Worm (Caenorhabditis elegans) whole organism, young adult: ENCODE results near the gene lin-40.

Experiments used
- B0336.3 ChIP-seq: fragments of 200-800 bp; sonication (Bioruptor generic); IDR thresholded peaks from 2 replicates; pipeline ENCODE4 v1.3.6; 2022; ENCODE audit warnings: missing genetic modification characterization, missing compliant biosample characterization
- C06A6.2 ChIP-seq: fragments of 200-800 bp; sonication (Bioruptor generic); conservative IDR thresholded peaks from 2 replicates; pipeline ENCODE4 v1.3.6; 2022; ENCODE audit warnings: missing genetic modification characterization, missing compliant biosample characterization
- C17E4.6 ChIP-seq: fragments of 200-800 bp; sonication (Bioruptor generic); IDR thresholded peaks from 2 replicates; pipeline ENCODE4 v1.3.6; 2022; ENCODE audit warnings: missing genetic modification reagents, missing genetic modification characterization, missing compliant biosample characterization
- F22D6.2 ChIP-seq: sonication (generic microtip); optimal IDR thresholded peaks from 2 replicates; lab custom pipeline; 2016; ENCODE audit warnings: mild to moderate bottlenecking, missing genetic modification characterization, missing compliant biosample characterization
- F33H1.4 ChIP-seq: fragments of 200-800 bp; sonication (Bioruptor generic); IDR thresholded peaks from 2 replicates; pipeline ENCODE4 v1.3.6; 2022; ENCODE audit warnings: missing genetic modification reagents, missing genetic modification characterization, missing compliant biosample characterization
- F37B4.10 ChIP-seq: fragments of 200-800 bp; sonication (Bioruptor generic); IDR thresholded peaks from 2 replicates; pipeline ENCODE4 v1.3.6; 2022; ENCODE audit warnings: missing genetic modification characterization, missing compliant biosample characterization
- F39B2.1 ChIP-seq: fragments of 200-800 bp; sonication (Bioruptor generic); IDR thresholded peaks from 2 replicates; pipeline ENCODE4 v1.3.6; 2022; ENCODE audit warnings: missing genetic modification reagents, missing genetic modification characterization, missing compliant biosample characterization
- T07F8.4 ChIP-seq: sonication (generic microtip); optimal IDR thresholded peaks from 2 replicates; lab custom pipeline; 2016; ENCODE audit warnings: mild to moderate bottlenecking, missing genetic modification characterization, moderate library complexity, missing compliant biosample characterization
- Y67H2A.10 ChIP-seq: fragments of 200-800 bp; sonication (Bioruptor generic); conservative IDR thresholded peaks from 2 replicates; pipeline ENCODE4 v1.3.6; 2022; ENCODE audit warnings: missing genetic modification reagents, missing genetic modification characterization, missing compliant biosample characterization
- Y79H2A.3 ChIP-seq: fragments of 200-800 bp; sonication (Bioruptor generic); conservative IDR thresholded peaks from 2 replicates; pipeline ENCODE4 v1.3.6; 2022; ENCODE audit warnings: missing genetic modification reagents, missing genetic modification characterization, missing compliant biosample characterization
- ama-1 ChIP-seq, 3 experiments: fragments of 150-350 bp in 1 of 3; sonication (generic microtip) in 2 of 3; optimal IDR thresholded peaks; 2 replicates each; lab custom pipeline; 2014 to 2018; ENCODE audit warnings: missing biosample characterization in 2 of 3, missing genetic modification characterization in 2 of 3, missing genetic modification reagents in 2 of 3
- aptf-3 ChIP-seq: fragments of 200-800 bp; sonication (Bioruptor generic); IDR thresholded peaks from 2 replicates; pipeline ENCODE4 v1.3.6; 2022; ENCODE audit warnings: missing genetic modification characterization, missing compliant biosample characterization
- athp-1 ChIP-seq: sonication (generic microtip); optimal IDR thresholded peaks from 2 replicates; lab custom pipeline; 2017; ENCODE audit warnings: mild to moderate bottlenecking, missing genetic modification characterization, missing compliant biosample characterization
- attf-5 ChIP-seq: fragments of 200-800 bp; sonication (Bioruptor generic); optimal IDR thresholded peaks from 2 replicates; lab custom pipeline; 2018; ENCODE audit warnings: mild to moderate bottlenecking, missing genetic modification characterization, missing compliant biosample characterization
- bed-1 ChIP-seq: fragments of 200-800 bp; sonication (Bioruptor generic); IDR thresholded peaks from 2 replicates; pipeline ENCODE4 v1.3.6; 2022; ENCODE audit warnings: missing genetic modification reagents, missing genetic modification characterization, missing compliant biosample characterization
- ceh-27 ChIP-seq: fragments of 200-800 bp; sonication (Bioruptor generic); optimal IDR thresholded peaks from 2 replicates; lab custom pipeline; 2018; ENCODE audit warnings: mild to moderate bottlenecking, missing genetic modification characterization, moderate library complexity, missing compliant biosample characterization
- ceh-91 ChIP-seq: fragments of 200-800 bp; sonication (Bioruptor generic); IDR thresholded peaks from 2 replicates; pipeline ENCODE4 v1.3.6; 2022; ENCODE audit warnings: missing genetic modification reagents, missing genetic modification characterization, missing compliant biosample characterization
- dpl-1 ChIP-seq: fragments of 150-350 bp; optimal IDR thresholded peaks from 2 replicates; lab custom pipeline; 2014; ENCODE audit warnings: missing biosample characterization, missing genetic modification reagents, missing genetic modification characterization
- ets-4 ChIP-seq: fragments of 200-800 bp; sonication (Bioruptor generic); optimal IDR thresholded peaks from 2 replicates; lab custom pipeline; 2018; ENCODE audit warnings: mild to moderate bottlenecking, missing genetic modification characterization, missing compliant biosample characterization
- gei-17 ChIP-seq: fragments of 200-800 bp; sonication (Bioruptor generic); optimal IDR thresholded peaks from 2 replicates; lab custom pipeline; 2018; ENCODE audit warnings: mild to moderate bottlenecking, missing genetic modification characterization, missing compliant biosample characterization
- him-1 ChIP-seq: sonication (generic microtip); optimal IDR thresholded peaks from 2 replicates; lab custom pipeline; 2016; ENCODE audit warnings: missing genotype, missing genetic modification reagents, missing genetic modification characterization, missing compliant biosample characterization
- hmg-1.2 ChIP-seq: fragments of 200-800 bp; sonication (Bioruptor generic); IDR thresholded peaks from 2 replicates; pipeline ENCODE4 v1.3.6; 2022; ENCODE audit warnings: missing genetic modification reagents, missing genetic modification characterization, missing compliant biosample characterization
- hrde-1 ChIP-seq: sonication (generic microtip); optimal IDR thresholded peaks from 2 replicates; lab custom pipeline; 2016; ENCODE audit warnings: missing genetic modification characterization, mild to moderate bottlenecking, missing compliant biosample characterization, moderate library complexity, missing genotype, missing genetic modification reagents, borderline replicate concordance
- hsf-1 ChIP-seq: fragments of 200-800 bp; sonication (Bioruptor generic); IDR thresholded peaks from 2 replicates; pipeline ENCODE4 v1.3.6; 2022; ENCODE audit warnings: missing genetic modification reagents, missing genetic modification characterization, missing compliant biosample characterization
- lag-1 ChIP-seq: fragments of 200-800 bp; sonication (Bioruptor generic); IDR thresholded peaks from 2 replicates; pipeline ENCODE4 v1.3.6; 2022; ENCODE audit warnings: missing genetic modification reagents, missing genetic modification characterization, missing compliant biosample characterization
- lin-35 ChIP-seq, 3 experiments: fragments of 150-350 bp in 2 of 3; sonication (generic microtip) in 1 of 3; optimal IDR thresholded peaks; 2 replicates each; lab custom pipeline; 2014 to 2018; ENCODE audit warnings: missing biosample characterization in 3 of 3, missing genetic modification characterization in 3 of 3, missing genetic modification reagents in 3 of 3
- lin-54 ChIP-seq: fragments of 200-800 bp; sonication (Bioruptor generic); optimal IDR thresholded peaks from 2 replicates; lab custom pipeline; 2018; ENCODE audit warnings: mild to moderate bottlenecking, missing genetic modification characterization, missing compliant biosample characterization
- madf-3 ChIP-seq: fragments of 200-800 bp; sonication (Bioruptor generic); IDR thresholded peaks from 2 replicates; pipeline ENCODE4 v1.3.6; 2022; ENCODE audit warnings: missing genetic modification reagents, missing genetic modification characterization, missing compliant biosample characterization
- mcd-1 ChIP-seq: fragments of 200-800 bp; sonication (Bioruptor generic); IDR thresholded peaks from 2 replicates; pipeline ENCODE4 v1.3.6; 2022; ENCODE audit warnings: missing genetic modification reagents, missing genetic modification characterization, missing compliant biosample characterization
- nfya-2 ChIP-seq: fragments of 200-800 bp; sonication (Bioruptor generic); IDR thresholded peaks from 2 replicates; pipeline ENCODE4 v1.3.6; 2022; ENCODE audit warnings: missing genetic modification reagents, missing genetic modification characterization, missing compliant biosample characterization
- nfyb-1 ChIP-seq: fragments of 200-800 bp; sonication (Bioruptor generic); IDR thresholded peaks from 2 replicates; pipeline ENCODE4 v1.3.6; 2022; ENCODE audit warnings: missing genetic modification reagents, missing genetic modification characterization, missing compliant biosample characterization
- nhr-80 ChIP-seq: sonication (generic microtip); optimal IDR thresholded peaks from 2 replicates; lab custom pipeline; 2016; ENCODE audit warnings: missing genetic modification characterization, missing compliant biosample characterization
- rcor-1 ChIP-seq: fragments of 200-800 bp; sonication (Bioruptor generic); IDR thresholded peaks from 2 replicates; pipeline ENCODE4 v1.3.6; 2022; ENCODE audit warnings: missing genetic modification reagents, missing genetic modification characterization, missing compliant biosample characterization
- rec-8 ChIP-seq, 2 experiments: sonication (generic microtip); optimal IDR thresholded peaks; 2 replicates each; lab custom pipeline; 2016; ENCODE audit warnings: mild to moderate bottlenecking in 2 of 2, missing genetic modification characterization in 2 of 2, missing genetic modification reagents in 2 of 2, missing genotype in 2 of 2, missing biosample characterization in 1 of 2, missing compliant biosample characterization in 1 of 2, moderate library complexity in 1 of 2
- unc-130 ChIP-seq: sonication (generic microtip); optimal IDR thresholded peaks from 2 replicates; lab custom pipeline; 2016; ENCODE audit warnings: missing genetic modification reagents, missing genetic modification characterization, missing compliant biosample characterization
- zfh-2 ChIP-seq: fragments of 200-800 bp; sonication (Bioruptor generic); conservative IDR thresholded peaks from 2 replicates; pipeline ENCODE4 v1.3.6; 2022; ENCODE audit warnings: missing genetic modification reagents, missing genetic modification characterization, missing compliant biosample characterization
- zim-3 ChIP-seq: sonication (generic microtip); optimal IDR thresholded peaks from 2 replicates; lab custom pipeline; 2017; ENCODE audit warnings: mild to moderate bottlenecking, missing genetic modification characterization, moderate library complexity, missing compliant biosample characterization
- ztf-18 ChIP-seq: sonication (generic microtip); optimal IDR thresholded peaks from 2 replicates; lab custom pipeline; 2016; ENCODE audit warnings: missing genotype, mild to moderate bottlenecking, missing genetic modification characterization, missing compliant biosample characterization
- ztf-25 ChIP-seq: fragments of 200-800 bp; sonication (Bioruptor generic); IDR thresholded peaks from 2 replicates; pipeline ENCODE4 v1.3.6; 2022; ENCODE audit warnings: missing genetic modification reagents, missing genetic modification characterization, missing compliant biosample characterization
- ztf-3 ChIP-seq: fragments of 200-800 bp; sonication (Bioruptor generic); optimal IDR thresholded peaks from 2 replicates; lab custom pipeline; 2018; ENCODE audit warnings: mild to moderate bottlenecking, missing genetic modification characterization, missing compliant biosample characterization

The lin-40 gene

DNA sequence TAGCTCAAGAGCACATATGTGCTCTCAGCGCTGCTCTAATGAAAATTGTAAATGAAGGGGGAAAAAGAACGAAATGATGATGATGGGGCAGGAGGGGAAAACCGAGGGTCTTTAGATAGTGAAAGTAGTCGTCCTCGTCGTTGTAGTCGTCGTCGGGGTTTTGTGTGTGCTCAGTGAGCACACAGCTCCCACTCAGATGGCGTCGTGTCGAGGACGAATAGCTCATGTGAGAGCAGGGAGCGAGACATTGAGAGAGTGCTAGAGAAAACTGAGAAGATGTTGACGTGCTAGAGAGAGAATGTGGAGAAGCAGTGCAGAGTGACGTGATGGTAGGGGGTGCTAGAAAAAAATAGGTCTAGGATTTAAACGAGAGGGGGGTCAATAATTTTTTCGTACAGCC lies 13.0 kb downstream of the lin-40 start:
- no peak for TF ChIP-seq dpl-1
- no peak for TF ChIP-seq gei-17 (GFP tag; lab: Kevin White, UChicago)
- 0 out of 2 replicates have a peak, but pooled peaks have one; percentile 39 for TF ChIP-seq zfh-2
- no peak for TF ChIP-seq B0336.3 (GFP tag; lab: Robert Waterston, UW)
- TF ChIP-seq ceh-27: peak; percentile 61
- TF ChIP-seq lin-35 (GFP tag; optimal IDR thresholded peaks at IDR 0.05; lab: Kevin White, UChicago): peak in 1 of 3 experiments; percentile 17
- no peak for TF ChIP-seq mcd-1 (GFP tag; lab: Robert Waterston, UW)
- 0 out of 2 replicates have a peak, but pooled peaks have one; percentile 25 for TF ChIP-seq nfyb-1 (GFP tag; lab: Robert Waterston, UW)

- TF ChIP-seq ztf-25: no peak
- TF ChIP-seq nhr-80: no peak
- no peak for TF ChIP-seq F33H1.4 (GFP tag; lab: Robert Waterston, UW)
- no peak for TF ChIP-seq ets-4
- TF ChIP-seq ama-1 (optimal IDR thresholded peaks at IDR 0.05; lab: Kevin White, UChicago): no peak
- no peak for TF ChIP-seq ama-1 (GFP tag; optimal IDR thresholded peaks at IDR 0.05; lab: Kevin White, UChicago)
- TF ChIP-seq hsf-1: no peak
Observed at ce11 chrV:3718507-3718906, 13.7 kb downstream of the lin-40 start.

ce11 chrV:3724772-3725171 lies 20.0 kb downstream of the lin-40 start, which contains the start of gene str-30:
Gene str-30, plus strand, starts transcription at chrV:3725072.
- TF ChIP-seq B0336.3 (GFP tag; lab: Robert Waterston, UW) (no peak), madf-3 (GFP tag; lab: Robert Waterston, UW) (no peak), hrde-1 (tag; lab: Kevin White, UChicago) (no peak), zim-3 (no peak), ceh-91 (no peak), aptf-3 (GFP tag; lab: Robert Waterston, UW) (no peak), lin-54 (GFP tag; lab: Kevin White, UChicago) (no peak), bed-1 (no peak), C06A6.2 (GFP tag; lab: Robert Waterston, UW) (no peak), ztf-18 (no peak), nfyb-1 (GFP tag; lab: Robert Waterston, UW) (no peak), T07F8.4 (tag; lab: Kevin White, UChicago) (no peak), lag-1 (GFP tag; lab: Robert Waterston, UW) (no peak), F39B2.1 (no peak), ztf-3 (GFP tag; lab: Kevin White, UChicago) (no peak), athp-1 (tag; lab: Kevin White, UChicago) (no peak), ama-1 (optimal IDR thresholded peaks at IDR 0.05; lab: Kevin White, UChicago) (no peak), ama-1 (GFP tag; optimal IDR thresholded peaks at IDR 0.05; lab: Kevin White, UChicago) (no peak), nfya-2 (GFP tag; lab: Robert Waterston, UW) (no peak), Y79H2A.3 (GFP tag; lab: Robert Waterston, UW) (no peak)
- TF ChIP-seq, all 124 proteins: peak for 0

ce11 chrV:3738409-3738808 lies 33.6 kb downstream of the lin-40 start:
- TF ChIP-seq C17E4.6 (GFP tag; lab: Robert Waterston, UW) (no peak), rcor-1 (GFP tag; lab: Robert Waterston, UW) (no peak), hmg-1.2 (GFP tag; lab: Robert Waterston, UW) (no peak), F33H1.4 (GFP tag; lab: Robert Waterston, UW) (no peak), rec-8 (tag; optimal IDR thresholded peaks at IDR 0.05; lab: Kevin White, UChicago) (no peak), nhr-80 (no peak), lin-54 (GFP tag; lab: Kevin White, UChicago) (no peak), F37B4.10 (GFP tag; lab: Robert Waterston, UW) (no peak), F22D6.2 (tag; lab: Kevin White, UChicago) (no peak), Y67H2A.10 (GFP tag; lab: Robert Waterston, UW) (no peak), madf-3 (GFP tag; lab: Robert Waterston, UW) (no peak), him-1 (tag; lab: Kevin White, UChicago) (no peak), attf-5 (no peak), unc-130 (GFP tag; lab: Kevin White, UChicago) (no peak), T07F8.4 (tag; lab: Kevin White, UChicago) (no peak), hsf-1 (no peak)
